Worm (Caenorhabditis elegans): ENCODE results near the gene dis-3.

The dis-3 gene

DNA sequence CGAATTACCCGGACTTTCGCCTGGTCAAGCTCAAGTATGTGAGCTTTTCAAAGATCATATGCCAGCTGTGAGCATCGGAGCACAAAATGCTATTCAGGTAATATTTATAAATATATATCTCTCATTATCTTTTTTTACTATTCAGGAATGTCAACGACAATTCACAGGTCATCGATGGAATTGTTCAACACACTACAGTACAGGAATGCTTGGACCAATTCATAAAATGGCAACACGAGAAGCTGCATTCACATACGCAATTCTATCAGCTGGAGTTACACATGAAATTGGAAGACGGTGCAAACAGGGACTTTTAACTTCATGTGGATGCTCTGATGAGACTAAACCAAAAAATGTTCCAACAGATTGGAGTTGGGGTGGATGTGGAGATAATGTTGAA is 28.7 kb upstream of the dis-3 start:
- TF ChIP-seq ceh-34 (tag; optimal IDR thresholded peaks at IDR 0.05) (no peak), gmeb-2 (tag; optimal IDR thresholded peaks at IDR 0.05) (no peak), pqm-1 (tag; optimal IDR thresholded peaks at IDR 0.05) (no peak), C38D4.7 (GFP tag; optimal IDR thresholded peaks at IDR 0.05) (no peak), dmd-4 (tag; optimal IDR thresholded peaks at IDR 0.05; ENCODE audit: borderline replicate concordance) (no peak), pha-4 (tag; optimal IDR thresholded peaks at IDR 0.05) (no peak), pax-1 (tag; optimal IDR thresholded peaks at IDR 0.05) (no peak), eyg-1 (tag; optimal IDR thresholded peaks at IDR 0.05) (no peak)

DNA sequence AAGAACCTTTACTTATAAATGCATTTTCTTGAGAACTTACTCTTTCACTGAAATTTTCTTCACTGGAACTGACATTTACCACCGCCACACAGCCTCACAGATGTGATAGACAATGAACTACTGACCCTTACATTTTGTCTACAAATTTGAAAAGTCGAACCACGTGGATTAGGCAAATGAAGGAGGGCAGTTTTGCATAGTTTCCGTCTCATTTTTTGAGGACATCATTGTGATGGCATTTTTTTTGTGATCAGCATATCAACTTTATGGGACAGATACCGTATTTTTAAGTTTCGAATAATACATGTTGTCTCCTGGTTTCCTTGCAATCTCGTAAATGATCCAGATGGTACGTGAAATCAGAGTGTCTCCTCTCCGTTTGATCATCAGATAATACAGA is 24.5 kb upstream of the dis-3 start, which contains the start of gene W01B6.3:
Gene W01B6.3, minus strand, starts transcription at position 101 of the 400 bp plus-strand sequence.
- TF ChIP-seq zip-5 (tag; optimal IDR thresholded peaks at IDR 0.05) (no peak), pqm-1 (tag; optimal IDR thresholded peaks at IDR 0.05) (no peak), unc-3 (GFP tag; conservative IDR thresholded peaks at IDR 0.05) (no peak), unc-3 (tag; optimal IDR thresholded peaks at IDR 0.05) (no peak), dmd-4 (tag; optimal IDR thresholded peaks at IDR 0.05; ENCODE audit: borderline replicate concordance) (no peak), pha-4 (tag; optimal IDR thresholded peaks at IDR 0.05) (no peak), npax-4 (tag; optimal IDR thresholded peaks at IDR 0.05) (no peak), ref-2 (tag; optimal IDR thresholded peaks at IDR 0.05) (no peak), hlh-30 (tag; optimal IDR thresholded peaks at IDR 0.05; ENCODE audit: insufficient read depth) (no peak), hlh-8 (tag; optimal IDR thresholded peaks at IDR 0.05) (no peak), T23F11.4 (GFP tag; optimal IDR thresholded peaks at IDR 0.05) (no peak)

DNA sequence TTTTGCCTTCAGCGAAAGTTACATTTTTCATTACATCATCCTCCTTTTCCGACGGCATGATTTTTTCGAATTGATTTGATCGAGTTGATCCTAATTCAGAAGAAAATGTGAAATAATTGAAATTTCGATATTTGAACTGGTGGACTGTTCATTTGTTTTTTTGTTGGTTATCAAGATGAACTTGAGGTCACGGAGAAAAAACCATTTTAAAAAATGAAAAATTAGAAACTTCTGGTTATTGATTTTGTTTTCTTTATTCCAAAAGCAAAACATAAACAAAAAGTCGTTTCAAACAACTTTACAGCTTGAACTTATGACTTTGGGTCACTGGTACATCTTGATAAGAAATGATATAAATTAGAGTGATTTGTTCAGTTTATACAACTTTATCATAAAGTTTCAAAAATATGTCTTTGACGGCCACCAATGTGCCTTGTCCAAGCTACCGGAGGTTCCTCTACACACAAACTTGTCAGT is 21.9 kb upstream of the dis-3 start, which contains the start of the genes ttbk-4 and W01B6.4:
Gene ttbk-4, minus strand, starts transcription at position 101 of the 477 bp plus-strand sequence.
Gene W01B6.4, plus strand, starts transcription at position 427 of the 477 bp plus-strand sequence.
- TF ChIP-seq unc-3 (GFP tag; conservative IDR thresholded peaks at IDR 0.05), result no peak
- TF ChIP-seq unc-3 (tag; optimal IDR thresholded peaks at IDR 0.05), result no peak
- TF ChIP-seq odd-2 (tag; optimal IDR thresholded peaks at IDR 0.05), result no peak
- no peak for TF ChIP-seq ceh-14 (tag; optimal IDR thresholded peaks at IDR 0.05)

DNA sequence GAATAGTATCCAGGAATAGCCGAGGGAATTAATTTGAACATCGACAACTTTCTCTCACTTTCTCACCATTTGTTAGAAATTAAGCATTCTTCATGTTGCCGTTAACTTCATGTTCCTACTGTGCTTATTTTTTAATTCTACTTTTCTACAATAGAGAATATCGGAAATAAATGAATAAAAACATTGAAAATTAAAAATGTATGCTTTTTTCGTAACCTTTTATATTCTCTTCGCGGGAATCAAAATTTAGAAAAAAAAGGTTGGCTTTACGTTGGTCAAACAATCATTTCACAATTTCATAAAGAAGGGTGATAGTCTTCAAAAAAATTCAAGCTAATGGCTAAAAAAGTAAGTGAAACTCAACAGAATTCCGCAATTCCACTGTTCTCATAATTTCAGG is 21.1 kb upstream of the dis-3 start, which contains the start of gene W01B6.5:
Gene W01B6.5, plus strand, starts transcription at position 301 of the 400 bp plus-strand sequence.
- TF ChIP-seq hlh-15 (tag; optimal IDR thresholded peaks at IDR 0.05), result no peak
- no peak for TF ChIP-seq tbx-7 (tag; optimal IDR thresholded peaks at IDR 0.05)
- no peak for TF ChIP-seq ztf-16 (tag; optimal IDR thresholded peaks at IDR 0.05)
- no peak for TF ChIP-seq Y22D7AL.16 (tag; optimal IDR thresholded peaks at IDR 0.05)
- no peak for TF ChIP-seq pat-9 (tag; optimal IDR thresholded peaks at IDR 0.05)
- no peak for TF ChIP-seq K09A11.1 (tag; optimal IDR thresholded peaks at IDR 0.05; ENCODE audit: insufficient read depth)
- no peak for TF ChIP-seq ceh-22 (tag; optimal IDR thresholded peaks at IDR 0.05)
- TF ChIP-seq npax-4 (tag; optimal IDR thresholded peaks at IDR 0.05), result no peak
- no peak for TF ChIP-seq ama-1 (optimal IDR thresholded peaks at IDR 0.05)
- no peak for TF ChIP-seq unc-3 (GFP tag; conservative IDR thresholded peaks at IDR 0.05)
- no peak for TF ChIP-seq unc-3 (tag; optimal IDR thresholded peaks at IDR 0.05)
- no peak for TF ChIP-seq dmd-4 (tag; optimal IDR thresholded peaks at IDR 0.05; ENCODE audit: borderline replicate concordance)
- TF ChIP-seq dve-1 (tag; optimal IDR thresholded peaks at IDR 0.05), result no peak
- no peak for TF ChIP-seq fkh-6 (tag; optimal IDR thresholded peaks at IDR 0.05)
- TF ChIP-seq hlh-30 (tag; optimal IDR thresholded peaks at IDR 0.05; ENCODE audit: insufficient read depth), result no peak
- no peak for TF ChIP-seq pax-1 (tag; optimal IDR thresholded peaks at IDR 0.05)
- TF ChIP-seq pha-2 (tag; optimal IDR thresholded peaks at IDR 0.05), result no peak
- TF ChIP-seq sox-4 (tag; optimal IDR thresholded peaks at IDR 0.05), result no peak
- no peak for TF ChIP-seq mec-3 (tag; optimal IDR thresholded peaks at IDR 0.05; ENCODE audit: borderline replicate concordance)

DNA sequence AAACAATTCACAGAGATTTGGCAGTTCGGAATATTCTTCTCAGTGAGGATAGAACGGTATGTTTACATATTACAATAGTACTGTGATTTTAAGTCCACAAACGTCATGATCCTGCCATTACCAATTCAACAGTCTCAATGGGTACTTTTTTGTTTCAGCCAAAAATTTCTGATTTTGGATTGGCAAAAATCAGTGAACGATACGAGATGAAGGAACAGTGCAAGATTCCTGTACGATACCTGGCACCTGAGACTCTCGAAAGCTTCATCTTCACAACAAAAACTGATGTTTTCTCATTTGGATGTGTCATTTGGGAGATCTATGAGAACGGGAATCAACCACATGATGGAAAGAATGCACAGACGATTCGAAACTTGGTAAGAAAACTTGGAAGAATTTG is 19.0 kb upstream of the dis-3 start:
- TF ChIP-seq ceh-18 (tag; optimal IDR thresholded peaks at IDR 0.05) (no peak), ceh-34 (tag; optimal IDR thresholded peaks at IDR 0.05) (no peak), eyg-1 (tag; optimal IDR thresholded peaks at IDR 0.05) (no peak), pha-2 (tag; optimal IDR thresholded peaks at IDR 0.05) (no peak), K09A11.1 (tag; optimal IDR thresholded peaks at IDR 0.05; ENCODE audit: insufficient read depth) (no peak), hlh-6 (tag; optimal IDR thresholded peaks at IDR 0.05) (no peak), sdc-2 (tag; optimal IDR thresholded peaks at IDR 0.05) (no peak), sox-2 (GFP tag; IDR thresholded peaks at IDR 0.05) (no peak), dmd-4 (tag; optimal IDR thresholded peaks at IDR 0.05; ENCODE audit: borderline replicate concordance) (no peak), nhr-11 (tag; optimal IDR thresholded peaks at IDR 0.05) (no peak), dve-1 (tag; optimal IDR thresholded peaks at IDR 0.05) (no peak), ceh-9 (tag; optimal IDR thresholded peaks at IDR 0.05) (no peak), ceh-30 (tag; optimal IDR thresholded peaks at IDR 0.05) (no peak), syd-9 (tag; optimal IDR thresholded peaks at IDR 0.05) (no peak), elt-4 (tag; optimal IDR thresholded peaks at IDR 0.05) (no peak), sox-4 (tag; optimal IDR thresholded peaks at IDR 0.05) (no peak), hlh-13 (GFP tag; optimal IDR thresholded peaks at IDR 0.05) (no peak), pros-1 (tag; optimal IDR thresholded peaks at IDR 0.05) (no peak), Y22D7AL.16 (tag; optimal IDR thresholded peaks at IDR 0.05) (no peak)

Data from whole organism, late embryonic.